Worm (Caenorhabditis elegans) whole organism, mixed stage, embryonic: ENCODE measurements around the gene C04A2.15.
A peak's percentile ranks its signal among the peaks of the same experiment; 100 is the strongest.

Experiments
- bed-3 ChIP-seq: fragments of 200-800 bp; sonication (Bioruptor generic); optimal IDR thresholded peaks from 3 replicates; lab custom pipeline; 2018; ENCODE audit warnings: mild to moderate bottlenecking, missing genetic modification characterization, moderate library complexity, missing compliant biosample characterization
- ceh-43 ChIP-seq: fragments of 200-800 bp; sonication (Bioruptor generic); optimal IDR thresholded peaks from 2 replicates; lab custom pipeline; 2018; ENCODE audit warnings: mild to moderate bottlenecking, missing genetic modification characterization, moderate library complexity, missing compliant biosample characterization
- ceh-83 ChIP-seq: fragments of 200-800 bp; sonication (Bioruptor generic); optimal IDR thresholded peaks from 2 replicates; lab custom pipeline; 2018; ENCODE audit warnings: mild to moderate bottlenecking, missing genetic modification characterization, missing compliant biosample characterization
- ces-1 ChIP-seq: fragments of 150-350 bp; optimal IDR thresholded peaks from 2 replicates; lab custom pipeline; 2014; ENCODE audit warnings: missing biosample characterization, missing genetic modification reagents, missing genetic modification characterization
- cnd-1 ChIP-seq: fragments of 200-800 bp; sonication (Bioruptor generic); optimal IDR thresholded peaks from 2 replicates; lab custom pipeline; 2018; ENCODE audit warnings: mild to moderate bottlenecking, missing genetic modification characterization, missing compliant biosample characterization
- drap-1 ChIP-seq: fragments of 200-800 bp; sonication (Bioruptor generic); optimal IDR thresholded peaks from 3 replicates; lab custom pipeline; 2018; ENCODE audit warnings: mild to moderate bottlenecking, missing genetic modification characterization, missing compliant biosample characterization
- elt-1 ChIP-seq: sonication (generic microtip); optimal IDR thresholded peaks from 2 replicates; lab custom pipeline; 2017; ENCODE audit warnings: missing genetic modification characterization, mild to moderate bottlenecking, missing compliant biosample characterization, antibody characterized with exemption, moderate library complexity, borderline replicate concordance; ENCODE audit not compliant: insufficient read depth
- flh-1 ChIP-seq: fragments of 200-800 bp; sonication (Bioruptor generic); optimal IDR thresholded peaks from 2 replicates; lab custom pipeline; 2018; ENCODE audit warnings: mild to moderate bottlenecking, missing genetic modification characterization, moderate library complexity, missing compliant biosample characterization
- ham-2 ChIP-seq: fragments of 200-800 bp; sonication (Bioruptor generic); optimal IDR thresholded peaks from 2 replicates; lab custom pipeline; 2018; ENCODE audit warnings: mild to moderate bottlenecking, missing genetic modification characterization, missing compliant biosample characterization
- hlh-1 ChIP-seq: fragments of 150-350 bp; optimal IDR thresholded peaks from 2 replicates; lab custom pipeline; 2014; ENCODE audit warnings: missing biosample characterization, missing genetic modification reagents, missing genetic modification characterization
- lin-13 ChIP-seq: fragments of 150-350 bp; optimal IDR thresholded peaks from 2 replicates; lab custom pipeline; 2014; ENCODE audit warnings: missing biosample characterization, missing genetic modification characterization
- lsy-2 ChIP-seq: fragments of 150-350 bp; optimal IDR thresholded peaks from 2 replicates; lab custom pipeline; 2014; ENCODE audit warnings: missing biosample characterization, missing genetic modification characterization
- mab-5 ChIP-seq: fragments of 150-350 bp; optimal IDR thresholded peaks from 2 replicates; lab custom pipeline; 2014; ENCODE audit warnings: missing biosample characterization, missing genetic modification characterization
- mep-1 ChIP-seq: fragments of 150-350 bp; optimal IDR thresholded peaks from 2 replicates; lab custom pipeline; 2017; ENCODE audit warnings: missing biosample characterization, missing genetic modification reagents, missing genetic modification characterization, inconsistent platforms
- mls-2 ChIP-seq: sonication (generic microtip); optimal IDR thresholded peaks from 2 replicates; lab custom pipeline; 2016; ENCODE audit warnings: mild to moderate bottlenecking, missing genetic modification characterization, moderate library complexity, missing compliant biosample characterization
- nhr-2 ChIP-seq: fragments of 150-350 bp; optimal IDR thresholded peaks from 2 replicates; lab custom pipeline; 2014; ENCODE audit warnings: missing biosample characterization, missing genetic modification characterization
- nhr-237 ChIP-seq: fragments of 150-350 bp; optimal IDR thresholded peaks from 2 replicates; lab custom pipeline; 2014; ENCODE audit warnings: missing biosample characterization, missing genetic modification characterization
- nhr-28 ChIP-seq: fragments of 150-350 bp; optimal IDR thresholded peaks from 2 replicates; lab custom pipeline; 2014; ENCODE audit warnings: missing biosample characterization, missing genetic modification characterization
- nhr-76 ChIP-seq: sonication (generic microtip); optimal IDR thresholded peaks from 2 replicates; lab custom pipeline; 2017; ENCODE audit warnings: missing biosample characterization, missing genetic modification characterization
- pha-4 ChIP-seq: fragments of 150-350 bp; optimal IDR thresholded peaks from 2 replicates; lab custom pipeline; 2018; ENCODE audit warnings: missing biosample characterization, missing genetic modification reagents, missing genetic modification characterization
- sem-2 ChIP-seq: fragments of 200-800 bp; sonication (Bioruptor generic); optimal IDR thresholded peaks from 2 replicates; lab custom pipeline; 2018; ENCODE audit warnings: mild to moderate bottlenecking, missing genetic modification characterization, missing compliant biosample characterization
- sptf-1 ChIP-seq: sonication (generic microtip); optimal IDR thresholded peaks from 2 replicates; lab custom pipeline; 2017; ENCODE audit warnings: mild to moderate bottlenecking, missing genetic modification characterization, moderate library complexity, missing compliant biosample characterization
- tbx-8 ChIP-seq: fragments of 200-800 bp; sonication (Bioruptor generic); optimal IDR thresholded peaks from 2 replicates; lab custom pipeline; 2018; ENCODE audit warnings: mild to moderate bottlenecking, missing genetic modification characterization, moderate library complexity, missing compliant biosample characterization
- unc-120 ChIP-seq: sonication (generic microtip); optimal IDR thresholded peaks from 2 replicates; lab custom pipeline; 2017; ENCODE audit warnings: missing genetic modification characterization, missing compliant biosample characterization; ENCODE audit not compliant: poor library complexity, severe bottlenecking
- unc-62 ChIP-seq: fragments of 150-350 bp; optimal IDR thresholded peaks from 2 replicates; lab custom pipeline; 2014; ENCODE audit warnings: missing biosample characterization, missing genetic modification reagents, missing genetic modification characterization
- ztf-11 ChIP-seq: fragments of 150-350 bp; optimal IDR thresholded peaks from 2 replicates; lab custom pipeline; 2014; ENCODE audit warnings: missing biosample characterization, missing genetic modification characterization

Gene C04A2.15

DNA sequence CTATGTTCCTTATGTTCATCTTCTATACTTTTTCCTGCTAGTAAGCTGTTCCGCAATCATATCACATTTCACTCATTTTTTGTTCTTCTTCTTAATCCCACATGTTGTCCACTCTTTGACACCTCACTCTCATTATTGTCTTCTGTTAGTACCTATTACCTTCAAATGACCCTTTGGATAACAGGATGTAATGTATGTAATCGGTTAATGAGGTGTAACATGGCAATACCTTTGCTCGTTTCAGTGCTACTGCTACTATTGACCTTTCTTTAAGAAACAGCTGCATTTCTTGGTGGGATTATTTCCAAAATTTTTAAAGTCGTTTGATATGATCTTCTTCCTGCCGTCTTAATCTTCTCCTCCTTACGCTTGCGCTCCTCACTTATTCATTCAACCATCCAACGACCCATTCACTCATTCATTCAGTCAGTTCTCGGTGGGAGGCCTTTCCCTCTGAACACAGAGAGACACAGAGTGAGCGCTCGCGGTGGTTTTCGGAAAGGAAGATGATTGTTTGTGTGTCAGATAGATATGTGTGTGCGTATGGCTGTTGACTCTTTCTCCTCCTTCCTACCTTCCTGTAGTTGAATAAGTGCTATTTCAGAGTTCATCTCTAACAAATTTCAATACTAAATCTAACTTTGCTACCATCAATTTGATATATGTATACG is 20.4 kb upstream of the C04A2.15 start:
- TF ChIP-seq elt-1 (tag; lab: Kevin White, UChicago) (peak; percentile 1), nhr-2 (tag; lab: Kevin White, UChicago) (peak; percentile 93), sptf-1 (tag; lab: Kevin White, UChicago) (peak; percentile 44), ces-1 (GFP tag; lab: Kevin White, UChicago) (no peak), ceh-83 (GFP tag; lab: Kevin White, UChicago) (peak; percentile 55), ham-2 (GFP tag; lab: Kevin White, UChicago) (no peak), unc-62 (GFP tag; lab: Kevin White, UChicago) (peak; percentile 24), mep-1 (tag; lab: Kevin White, UChicago) (peak; percentile 17), pha-4 (tag; lab: Kevin White, UChicago) (peak; percentile 56)

DNA sequence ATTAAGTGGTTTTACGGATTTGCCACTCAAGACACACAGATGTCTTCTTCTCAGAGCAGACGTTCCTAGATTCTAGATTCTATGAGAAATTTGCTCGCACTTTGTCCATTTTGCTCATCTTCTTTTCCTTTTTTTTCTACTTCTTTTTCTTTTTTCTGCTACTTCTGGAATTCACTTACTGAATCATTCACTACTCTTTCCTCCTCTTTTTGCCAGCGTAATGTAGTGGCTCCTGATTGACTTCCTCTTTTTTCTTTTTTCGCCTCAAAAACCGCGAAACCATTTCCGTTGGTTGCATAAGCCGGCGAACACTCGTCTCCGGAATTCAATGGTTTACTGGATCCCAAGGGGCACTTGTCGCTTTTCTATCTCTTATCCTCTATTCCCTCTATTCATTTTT is 19.8 kb upstream of the C04A2.15 start:
- TF ChIP-seq ces-1 (GFP tag; lab: Kevin White, UChicago) (peak; percentile 29), nhr-28 (tag; lab: Kevin White, UChicago) (no peak)

DNA sequence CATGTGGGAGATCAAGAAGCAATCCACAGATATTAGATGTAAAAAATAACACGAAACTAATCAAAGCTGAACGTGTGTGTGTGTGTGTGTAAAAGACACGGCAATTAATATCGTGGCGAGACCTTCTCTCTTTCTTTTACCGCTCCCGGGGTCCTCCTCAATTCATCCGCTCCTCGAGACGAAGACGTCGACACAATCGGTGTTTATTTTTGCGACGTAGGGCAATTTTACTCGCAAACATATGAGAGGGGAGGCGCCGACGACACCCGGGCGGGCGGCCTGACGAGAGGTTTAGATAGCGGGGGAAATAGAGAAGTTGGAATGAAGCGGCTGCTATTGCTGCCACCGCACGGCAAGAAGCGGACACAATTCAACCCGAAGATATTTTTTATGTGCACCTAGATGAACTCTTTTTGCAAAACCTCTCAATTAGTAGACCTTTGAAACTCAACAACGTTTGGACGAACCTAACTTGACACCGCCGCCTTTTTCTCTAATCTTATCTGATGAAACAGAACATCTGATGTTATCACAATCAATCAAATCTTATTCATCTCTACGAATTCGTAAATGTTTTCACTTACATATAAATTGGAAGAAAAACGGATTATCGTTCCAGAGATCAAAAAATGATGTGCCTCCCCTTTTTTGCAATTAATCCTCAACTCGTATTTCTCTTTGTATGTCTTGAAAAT is 19.2 kb upstream of the C04A2.15 start:
- TF ChIP-seq bed-3 (GFP tag; lab: Kevin White, UChicago) (no peak), unc-62 (GFP tag; lab: Kevin White, UChicago) (peak; percentile 30), unc-120 (tag; lab: Kevin White, UChicago) (peak; percentile 28), nhr-28 (tag; lab: Kevin White, UChicago) (no peak), hlh-1 (tag; lab: Kevin White, UChicago) (peak; percentile 60), elt-1 (tag; lab: Kevin White, UChicago) (peak; percentile 90), mep-1 (tag; lab: Kevin White, UChicago) (peak; percentile 2), ham-2 (GFP tag; lab: Kevin White, UChicago) (peak; percentile 86)

DNA sequence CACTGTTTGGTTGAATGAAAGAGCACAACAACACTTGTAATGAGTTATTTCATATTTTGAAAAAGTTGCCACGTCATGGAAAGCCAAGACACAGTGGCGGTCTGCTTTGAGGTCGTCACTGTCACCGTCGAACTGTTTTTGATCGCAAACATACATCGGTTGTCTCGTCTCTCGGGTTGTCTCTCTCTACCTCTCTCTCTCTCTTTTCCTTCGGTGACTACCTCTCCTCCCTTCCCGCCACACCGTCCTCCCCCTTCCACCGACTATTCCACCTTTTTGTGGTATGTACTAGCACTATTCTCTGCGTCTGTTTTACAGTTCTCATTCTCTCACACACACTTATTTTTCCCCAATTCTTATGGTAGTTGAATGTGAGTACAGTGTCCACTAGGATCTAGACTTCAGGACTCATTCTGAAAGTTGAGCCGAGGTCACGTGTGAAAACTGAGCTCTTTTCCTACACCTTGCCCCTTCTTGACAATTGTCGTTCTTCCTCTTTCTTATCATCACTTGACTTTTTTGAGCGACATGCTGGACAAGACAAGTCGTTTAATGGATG is 18.2 kb upstream of the C04A2.15 start:
- TF ChIP-seq drap-1, result peak; percentile 38
- TF ChIP-seq hlh-1 (tag; lab: Kevin White, UChicago), result no peak
- TF ChIP-seq lsy-2 (tag; lab: Kevin White, UChicago), result no peak
- TF ChIP-seq bed-3 (GFP tag; lab: Kevin White, UChicago), result no peak
- peak; percentile 12 for TF ChIP-seq cnd-1 (tag; lab: Kevin White, UChicago)
- no peak for TF ChIP-seq nhr-76 (tag; lab: Kevin White, UChicago)
- TF ChIP-seq ztf-11, result no peak
- no peak for TF ChIP-seq nhr-2 (tag; lab: Kevin White, UChicago)
- no peak for TF ChIP-seq sem-2 (GFP tag; lab: Kevin White, UChicago)
- no peak for TF ChIP-seq unc-120 (tag; lab: Kevin White, UChicago)
- no peak for TF ChIP-seq nhr-237 (tag; lab: Kevin White, UChicago)
- peak; percentile 35 for TF ChIP-seq mls-2 (tag; lab: Kevin White, UChicago)
- no peak for TF ChIP-seq mab-5
- TF ChIP-seq ceh-43 (GFP tag; lab: Kevin White, UChicago), result no peak
- TF ChIP-seq flh-1 (GFP tag; lab: Kevin White, UChicago), result no peak
- no peak for TF ChIP-seq nhr-28 (tag; lab: Kevin White, UChicago)
- no peak for TF ChIP-seq lin-13 (tag; lab: Kevin White, UChicago)

DNA sequence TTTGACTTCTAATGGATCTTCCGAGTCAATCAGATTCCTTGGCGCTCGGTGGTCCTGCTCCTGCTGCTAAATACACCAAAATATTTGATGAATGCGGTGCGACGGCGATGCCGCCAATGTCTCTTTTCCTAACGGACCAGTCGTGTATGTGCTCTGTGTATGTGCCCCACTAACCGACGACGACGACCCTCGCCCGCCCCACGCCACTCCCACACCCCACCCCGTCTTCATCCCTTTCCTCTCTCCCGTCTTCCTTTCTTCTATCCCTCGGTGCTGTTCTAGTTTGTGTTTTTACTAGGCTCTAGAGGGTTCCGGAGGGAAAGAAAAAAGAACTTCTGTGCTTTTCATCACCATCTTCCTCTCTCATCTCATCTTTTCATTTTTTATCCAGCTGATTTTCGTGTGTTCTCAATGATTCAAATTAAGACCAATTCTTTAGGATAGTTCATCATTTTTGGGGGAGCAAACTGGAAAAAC is 17.4 kb upstream of the C04A2.15 start, which contains the start of gene egl-27:
egl-27 (plus strand) TSS at position 427 of the 477 bp plus-strand sequence.
- no peak for TF ChIP-seq flh-1 (GFP tag; lab: Kevin White, UChicago)
- no peak for TF ChIP-seq mep-1 (tag; lab: Kevin White, UChicago)
- TF ChIP-seq ces-1 (GFP tag; lab: Kevin White, UChicago), result peak; percentile 5
- TF ChIP-seq pha-4 (tag; lab: Kevin White, UChicago), result no peak
- TF ChIP-seq tbx-8 (GFP tag; lab: Kevin White, UChicago), result no peak
- TF ChIP-seq sptf-1 (tag; lab: Kevin White, UChicago), result peak; percentile 12
